Fruit fly (Drosophila melanogaster) whole organism, embryonic: Measurements from ENCODE around the gene Antp.

Experiments
- Atf6 ChIP-seq: fragments of 200-800 bp; sonication (Bioruptor generic); IDR thresholded peaks from 2 replicates; pipeline ENCODE4 v1.3.6; 2022; ENCODE audit warnings: missing biosample characterization, missing genetic modification characterization
- CG11504 ChIP-seq: fragments of 200-800 bp; sonication (Bioruptor generic); optimal IDR thresholded peaks from 3 replicates; lab custom pipeline; 2019; ENCODE audit warnings: missing biosample characterization, mild to moderate bottlenecking, missing genetic modification characterization, moderate library complexity
- CG12155 ChIP-seq: fragments of 200-800 bp; sonication (Bioruptor generic); optimal IDR thresholded peaks from 3 replicates; lab custom pipeline; 2016; ENCODE audit warnings: missing biosample characterization, missing genetic modification characterization
- CG13287 ChIP-seq: fragments of 200-800 bp; sonication (Bioruptor generic); IDR thresholded peaks from 2 replicates; pipeline ENCODE4 v1.3.6; 2022; ENCODE audit warnings: missing biosample characterization, missing genetic modification characterization; ENCODE audit not compliant: partially characterized antibody
- CG14441 ChIP-seq: fragments of 200-800 bp; sonication (Bioruptor generic); IDR thresholded peaks from 2 replicates; pipeline ENCODE4 v1.3.6; 2022; ENCODE audit warnings: missing biosample characterization, missing genetic modification characterization
- CG14710 ChIP-seq: fragments of 200-800 bp; sonication (Bioruptor generic); optimal IDR thresholded peaks from 3 replicates; lab custom pipeline; 2019; ENCODE audit warnings: missing biosample characterization, mild to moderate bottlenecking, missing genetic modification characterization, moderate library complexity
- CG15514 ChIP-seq: fragments of 200-800 bp; sonication (Bioruptor generic); optimal IDR thresholded peaks from 3 replicates; lab custom pipeline; 2017; ENCODE audit warnings: missing biosample characterization, missing genetic modification characterization, mild to moderate bottlenecking, moderate library complexity, missing genetic modification reagents
- CG15696 ChIP-seq: fragments of 200-800 bp; sonication (Bioruptor generic); optimal IDR thresholded peaks from 2 replicates; lab custom pipeline; 2019; ENCODE audit warnings: missing biosample characterization, mild to moderate bottlenecking, missing genetic modification characterization, moderate library complexity
- CG1603 ChIP-seq: fragments of 200-800 bp; sonication (Bioruptor generic); optimal IDR thresholded peaks from 2 replicates; lab custom pipeline; 2019; ENCODE audit warnings: missing biosample characterization, mild to moderate bottlenecking, missing genetic modification characterization, moderate library complexity
- CG17829 ChIP-seq: fragments of 200-800 bp; optimal IDR thresholded peaks from 2 replicates; lab custom pipeline; 2019; ENCODE audit warnings: missing biosample characterization, mild to moderate bottlenecking, missing genetic modification characterization, moderate library complexity
- CG3065 ChIP-seq: fragments of 200-800 bp; sonication (Bioruptor generic); optimal IDR thresholded peaks from 2 replicates; lab custom pipeline; 2016; ENCODE audit warnings: missing biosample characterization, missing genetic modification characterization
- CG3847 ChIP-seq: fragments of 200-800 bp; sonication (Bioruptor generic); IDR thresholded peaks from 2 replicates; pipeline ENCODE4 v1.3.6; 2022; ENCODE audit warnings: missing biosample characterization, missing genetic modification characterization
- CG4707 ChIP-seq: fragments of 200-800 bp; sonication (Bioruptor generic); optimal IDR thresholded peaks from 2 replicates; lab custom pipeline; 2018; ENCODE audit warnings: missing biosample characterization, mild to moderate bottlenecking, missing genetic modification characterization, moderate library complexity
- CG5245 ChIP-seq: fragments of 200-800 bp; sonication (Bioruptor generic); optimal IDR thresholded peaks from 3 replicates; lab custom pipeline; 2016; ENCODE audit warnings: missing biosample characterization, missing genetic modification characterization
- CG5953 ChIP-seq: fragments of 200-800 bp; sonication (Bioruptor generic); IDR thresholded peaks from 2 replicates; pipeline ENCODE4 v1.3.6; 2022; ENCODE audit warnings: missing biosample characterization, missing genetic modification characterization
- CG6683 ChIP-seq: fragments of 200-800 bp; sonication (Bioruptor generic); optimal IDR thresholded peaks from 2 replicates; lab custom pipeline; 2017; ENCODE audit warnings: missing biosample characterization, mild to moderate bottlenecking, missing genetic modification characterization, missing genetic modification reagents
- CG8290 ChIP-seq, 3 experiments: fragments of 200-800 bp; sonication (Bioruptor generic); optimal IDR thresholded peaks; 2 replicates each; lab custom pipeline; 2016 to 2019; ENCODE audit warnings: missing biosample characterization in 3 of 3, missing genetic modification characterization in 3 of 3, mild to moderate bottlenecking in 2 of 3, moderate library complexity in 1 of 3
- CG8359 ChIP-seq: fragments of 200-800 bp; sonication (Bioruptor generic); optimal IDR thresholded peaks from 2 replicates; lab custom pipeline; 2017; ENCODE audit warnings: missing biosample characterization, mild to moderate bottlenecking, missing genetic modification characterization, borderline replicate concordance
- CTCF ChIP-seq: fragments of 200-800 bp; sonication (Bioruptor generic); optimal IDR thresholded peaks from 2 replicates; lab custom pipeline; 2017; ENCODE audit warnings: missing biosample characterization, mild to moderate bottlenecking, missing genetic modification characterization, moderate library complexity
- Lpt ChIP-seq: fragments of >200 bp; optimal IDR thresholded peaks from 2 replicates; lab custom pipeline; 2018; ENCODE audit warnings: missing biosample characterization, missing genetic modification characterization
- Mad ChIP-seq: fragments of 200-800 bp; sonication (Bioruptor generic); optimal IDR thresholded peaks from 2 replicates; lab custom pipeline; 2016; ENCODE audit warnings: missing biosample characterization, missing genetic modification characterization
- Med ChIP-seq: fragments of 200-800 bp; sonication (Bioruptor generic); peaks from one replicate; lab custom pipeline; 2016; ENCODE audit warnings: missing biosample characterization, missing genetic modification characterization, mild to moderate bottlenecking, inconsistent platforms, moderate library complexity
- NFAT ChIP-seq: fragments of 200-800 bp; sonication (Bioruptor generic); IDR thresholded peaks from 2 replicates; pipeline ENCODE4 v1.3.6; 2022; ENCODE audit warnings: missing biosample characterization, missing genetic modification characterization
- NK7.1 ChIP-seq: fragments of 200-800 bp; sonication (Bioruptor generic); optimal IDR thresholded peaks from 3 replicates; lab custom pipeline; 2016; ENCODE audit warnings: missing biosample characterization, missing genetic modification characterization
- Neu2 ChIP-seq: fragments of 200-800 bp; sonication (Bioruptor generic); optimal IDR thresholded peaks from 3 replicates; lab custom pipeline; 2016; ENCODE audit warnings: missing biosample characterization, missing genetic modification characterization, borderline replicate concordance
- Opbp ChIP-seq: fragments of 200-800 bp; sonication (Bioruptor generic); IDR thresholded peaks from 3 replicates; pipeline ENCODE4 v1.3.6; 2022; ENCODE audit warnings: missing biosample characterization, missing genetic modification characterization; ENCODE audit not compliant: partially characterized antibody
- Optix ChIP-seq: fragments of 200-800 bp; sonication (Bioruptor generic); IDR thresholded peaks from 3 replicates; pipeline ENCODE4 v1.3.6; 2022; ENCODE audit warnings: missing biosample characterization, missing genetic modification characterization
- Side ChIP-seq: fragments of 200-800 bp; sonication (Bioruptor generic); optimal IDR thresholded peaks from 2 replicates; lab custom pipeline; 2016; ENCODE audit warnings: missing biosample characterization, missing genetic modification characterization
- Xrp1 ChIP-seq: fragments of 200-800 bp; sonication (Bioruptor generic); IDR thresholded peaks from 2 replicates; pipeline ENCODE4 v1.3.6; 2022; ENCODE audit warnings: missing biosample characterization, missing genetic modification characterization
- ash1 ChIP-seq: fragments of 200-800 bp; sonication (Bioruptor generic); optimal IDR thresholded peaks from 2 replicates; lab custom pipeline; 2018; ENCODE audit warnings: missing biosample characterization, mild to moderate bottlenecking, missing genetic modification characterization
- bowl ChIP-seq: fragments of 200-800 bp; sonication (Bioruptor generic); IDR thresholded peaks from 2 replicates; pipeline ENCODE4 v1.3.6; 2022; ENCODE audit warnings: missing biosample characterization, missing genetic modification characterization
- btn ChIP-seq: fragments of 200-800 bp; sonication (Bioruptor generic); optimal IDR thresholded peaks from 2 replicates; lab custom pipeline; 2016; ENCODE audit warnings: missing biosample characterization, missing genetic modification characterization
- cas ChIP-seq: fragments of 200-800 bp; sonication (Bioruptor generic); IDR thresholded peaks from 2 replicates; pipeline ENCODE4 v1.3.6; 2022; ENCODE audit warnings: missing biosample characterization, missing genetic modification characterization
- caup ChIP-seq: fragments of 200-800 bp; sonication (Bioruptor generic); optimal IDR thresholded peaks from 3 replicates; lab custom pipeline; 2017; ENCODE audit warnings: missing biosample characterization, mild to moderate bottlenecking, missing genetic modification characterization, moderate library complexity; ENCODE audit not compliant: severe bottlenecking
- chm ChIP-seq: fragments of 200-800 bp; sonication (Bioruptor generic); IDR thresholded peaks from 2 replicates; pipeline ENCODE4 v1.3.6; 2022; ENCODE audit warnings: missing biosample characterization, missing genetic modification characterization
- danr ChIP-seq: fragments of 200-800 bp; sonication (Bioruptor generic); IDR thresholded peaks from 2 replicates; pipeline ENCODE4 v1.3.6; 2022; ENCODE audit warnings: missing biosample characterization, missing genetic modification characterization
- dmrt11E ChIP-seq: fragments of 200-800 bp; sonication (Bioruptor generic); optimal IDR thresholded peaks from 3 replicates; lab custom pipeline; 2018; ENCODE audit warnings: missing biosample characterization, mild to moderate bottlenecking, missing genetic modification characterization, moderate library complexity
- en ChIP-seq: fragments of 200-800 bp; sonication (Bioruptor generic); optimal IDR thresholded peaks from 2 replicates; lab custom pipeline; 2016; ENCODE audit warnings: missing biosample characterization, missing genetic modification characterization
- ewg ChIP-seq: fragments of 200-800 bp; sonication (Bioruptor generic); optimal IDR thresholded peaks from 3 replicates; lab custom pipeline; 2017; ENCODE audit warnings: mild to moderate bottlenecking, missing biosample characterization, missing genetic modification reagents, missing genetic modification characterization
- grau ChIP-seq: fragments of 200-800 bp; optimal IDR thresholded peaks from 3 replicates; lab custom pipeline; 2019; ENCODE audit warnings: missing biosample characterization, mild to moderate bottlenecking, missing genetic modification characterization, moderate library complexity
- insv ChIP-seq, 2 experiments: fragments of 200-800 bp; sonication (Bioruptor generic); optimal IDR thresholded peaks; 3 replicates each; lab custom pipeline; 2016 to 2018; ENCODE audit warnings: missing biosample characterization in 2 of 2, missing genetic modification characterization in 2 of 2
- ken ChIP-seq: fragments of 200-800 bp; sonication (Bioruptor generic); IDR thresholded peaks from 3 replicates; pipeline ENCODE4 v1.3.6; 2022; ENCODE audit warnings: missing biosample characterization, missing genetic modification characterization
- lab ChIP-seq: fragments of 200-800 bp; sonication (Bioruptor generic); optimal IDR thresholded peaks from 3 replicates; lab custom pipeline; 2017; ENCODE audit warnings: missing biosample characterization, missing genetic modification characterization, mild to moderate bottlenecking, moderate library complexity, missing genetic modification reagents
- oc ChIP-seq: fragments of 200-800 bp; sonication (Bioruptor generic); optimal IDR thresholded peaks from 2 replicates; lab custom pipeline; 2018; ENCODE audit warnings: missing biosample characterization, mild to moderate bottlenecking, missing genetic modification characterization, moderate library complexity
- pita ChIP-seq: fragments of 200-800 bp; sonication (Bioruptor generic); optimal IDR thresholded peaks from 2 replicates; lab custom pipeline; 2017; ENCODE audit warnings: missing biosample characterization, mild to moderate bottlenecking, missing genetic modification characterization
- seq ChIP-seq: fragments of 200-800 bp; sonication (Bioruptor generic); IDR thresholded peaks from 2 replicates; pipeline ENCODE4 v1.3.6; 2022; ENCODE audit warnings: missing biosample characterization, missing genetic modification characterization
- trem ChIP-seq: fragments of 200-800 bp; optimal IDR thresholded peaks from 3 replicates; lab custom pipeline; 2019; ENCODE audit warnings: missing biosample characterization, mild to moderate bottlenecking, missing genetic modification characterization, moderate library complexity
- trh ChIP-seq: fragments of 200-800 bp; sonication (Bioruptor generic); optimal IDR thresholded peaks from 2 replicates; lab custom pipeline; 2016; ENCODE audit warnings: missing biosample characterization, missing genetic modification characterization
- unpg ChIP-seq: fragments of 200-800 bp; sonication (Bioruptor generic); optimal IDR thresholded peaks from 3 replicates; lab custom pipeline; 2018; ENCODE audit warnings: missing biosample characterization, mild to moderate bottlenecking, missing genetic modification characterization, moderate library complexity
- z ChIP-seq: fragments of 200-800 bp; sonication (Bioruptor generic); IDR thresholded peaks from 3 replicates; pipeline ENCODE4 v1.3.6; 2022; ENCODE audit warnings: missing biosample characterization, missing genetic modification characterization
- zen ChIP-seq: fragments of 200-800 bp; sonication (Bioruptor generic); optimal IDR thresholded peaks from 3 replicates; lab custom pipeline; 2018; ENCODE audit warnings: missing biosample characterization, mild to moderate bottlenecking, missing genetic modification characterization, moderate library complexity

The Antp gene

DNA sequence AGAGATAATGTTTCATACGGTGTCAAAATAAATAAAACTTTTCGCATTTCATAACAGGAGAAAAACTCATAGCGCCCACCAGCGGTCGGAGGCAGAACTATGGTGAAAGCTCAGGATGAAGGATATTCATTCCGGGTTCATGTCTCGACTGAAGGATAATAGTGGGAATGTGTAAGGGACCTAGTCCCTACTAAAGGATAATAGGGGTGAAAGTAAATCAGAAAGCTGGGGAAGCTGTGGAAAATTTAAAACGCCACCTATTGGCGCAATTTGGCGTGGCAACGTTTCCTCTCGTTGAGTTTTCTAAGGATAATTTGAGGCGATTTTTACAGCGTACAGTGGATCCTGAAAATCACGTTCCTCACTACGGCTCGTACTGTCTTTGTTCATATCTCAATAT is 25.7 kb downstream of the Antp start (continued):
- TF ChIP-seq chm (GFP tag; lab: Robert Waterston, UW), result peak; percentile 25; the same call in 1 of the 2 replicates
- TF ChIP-seq en (GFP tag; lab: Kevin White, UChicago), result no peak
- no peak for TF ChIP-seq danr (GFP tag; lab: Robert Waterston, UW)
- no peak for TF ChIP-seq trh
- peak in 1 of 2 experiments; percentile 66 for TF ChIP-seq insv (GFP tag; optimal IDR thresholded peaks at IDR 0.05; lab: Kevin White, UChicago)
- no peak for TF ChIP-seq seq (GFP tag; lab: Robert Waterston, UW)
- TF ChIP-seq CG13287, result no peak
- peak; percentile 6 for TF ChIP-seq CG14710 (tag; lab: Kevin White, UChicago)
- no peak for TF ChIP-seq CG3847
- TF ChIP-seq CG15696 (tag; lab: Kevin White, UChicago), result peak; percentile 52
- no peak for TF ChIP-seq unpg (GFP tag; lab: Kevin White, UChicago)
- TF ChIP-seq ken, result no peak
- TF ChIP-seq btn (GFP tag; lab: Kevin White, UChicago), result peak; percentile 10
- TF ChIP-seq bowl, result no peak
- TF ChIP-seq Side (GFP tag; lab: Kevin White, UChicago), result peak; percentile 1
- peak; percentile 29; the same call in 1 of the 2 replicates for TF ChIP-seq Xrp1
- peak; percentile 35 for TF ChIP-seq lab (GFP tag; lab: Kevin White, UChicago)
- peak; percentile 7 for TF ChIP-seq caup
- TF ChIP-seq Neu2, result peak; percentile 31
- TF ChIP-seq CG8290 (GFP tag; optimal IDR thresholded peaks at IDR 0.05; lab: Kevin White, UChicago), result no peak
- no peak for TF ChIP-seq CG8290 (tag; optimal IDR thresholded peaks at IDR 0.05; lab: Kevin White, UChicago)
- TF ChIP-seq CG11504 (tag; lab: Kevin White, UChicago), result peak; percentile 84
- peak; percentile 92 for TF ChIP-seq CTCF
- TF ChIP-seq CG5953, result no peak
- TF ChIP-seq cas (GFP tag; lab: Robert Waterston, UW), result no peak
- TF ChIP-seq Lpt, result peak; percentile 99
- no peak for TF ChIP-seq Optix (GFP tag; lab: Robert Waterston, UW)
- no peak for TF ChIP-seq z
- TF ChIP-seq CG3065 (GFP tag; lab: Kevin White, UChicago), result no peak
- no peak for TF ChIP-seq ash1 (GFP tag; lab: Kevin White, UChicago)
- TF ChIP-seq Atf6 (GFP tag; lab: Robert Waterston, UW), result no peak
- TF ChIP-seq CG14441 (GFP tag; lab: Robert Waterston, UW), result no peak
- TF ChIP-seq CG1603, result peak; percentile 23
- peak; percentile 5 for TF ChIP-seq dmrt11E (tag; lab: Kevin White, UChicago)
- TF ChIP-seq Opbp (GFP tag; lab: Robert Waterston, UW), result no peak
- peak; percentile 9 for TF ChIP-seq CG4707
- peak; percentile 21 for TF ChIP-seq grau (tag; lab: Kevin White, UChicago)
- TF ChIP-seq ewg (GFP tag; lab: Kevin White, UChicago), result peak; percentile 33
- peak; percentile 98 for TF ChIP-seq CG8359 (GFP tag; lab: Kevin White, UChicago)
- TF ChIP-seq Mad, result peak; percentile 12
- peak; percentile 59 for TF ChIP-seq zen
- TF ChIP-seq oc (tag; lab: Kevin White, UChicago), result no peak
- TF ChIP-seq CG17829 (tag; lab: Kevin White, UChicago), result peak; percentile 24
- no peak for TF ChIP-seq CG12155 (GFP tag; lab: Kevin White, UChicago)
- peak; percentile 0 for TF ChIP-seq NK7.1 (GFP tag; lab: Kevin White, UChicago)
- peak; percentile 36 for TF ChIP-seq CG15514
- TF ChIP-seq CG5245, result peak; percentile 69
- no peak for TF ChIP-seq CG6683 (GFP tag; lab: Kevin White, UChicago)
- peak; percentile 77 for TF ChIP-seq pita
- peak; percentile 86 for TF ChIP-seq Med (GFP tag; lab: Kevin White, UChicago)
- peak; percentile 12; the same call in 1 of the 2 replicates for TF ChIP-seq NFAT (GFP tag; lab: Robert Waterston, UW)
- TF ChIP-seq trem, result peak; percentile 13
